Worm (Caenorhabditis elegans) whole organism, L3 larva: ENCODE data around the gene nep-5.
"Not testable (repeated sequence)": the region's sequence is repeated elsewhere in the genome, so short reads cannot be mapped to it uniquely, and the experiment has no call there.

ENCODE experiments used
- ZK546.5 ChIP-seq: sonication (generic microtip); optimal IDR thresholded peaks from 2 replicates; lab custom pipeline; 2017; ENCODE audit warnings: missing biosample characterization, missing genetic modification characterization
- ceh-9 ChIP-seq: sonication (generic microtip); optimal IDR thresholded peaks from 2 replicates; lab custom pipeline; 2018; ENCODE audit warnings: missing biosample characterization, missing genetic modification characterization
- elt-1 ChIP-seq: fragments of 150-350 bp; optimal IDR thresholded peaks from 2 replicates; lab custom pipeline; 2014; ENCODE audit warnings: missing biosample characterization, missing genetic modification characterization
- jun-1 ChIP-seq: fragments of 150-350 bp; optimal IDR thresholded peaks from 2 replicates; lab custom pipeline; 2014; ENCODE audit warnings: missing biosample characterization, missing genetic modification reagents, missing genetic modification characterization
- lin-15B ChIP-seq: fragments of 150-350 bp; optimal IDR thresholded peaks from 2 replicates; lab custom pipeline; 2014; ENCODE audit warnings: missing biosample characterization, missing genetic modification characterization
- nfya-1 ChIP-seq: sonication (generic microtip); optimal IDR thresholded peaks from 2 replicates; lab custom pipeline; 2017; ENCODE audit warnings: missing genetic modification characterization, mild to moderate bottlenecking, missing compliant biosample characterization, antibody characterized with exemption, moderate library complexity; ENCODE audit not compliant: insufficient read depth
- pqm-1 ChIP-seq: fragments of 150-350 bp; optimal IDR thresholded peaks from 2 replicates; lab custom pipeline; 2017; ENCODE audit warnings: missing biosample characterization, missing genetic modification characterization, inconsistent platforms
- zag-1 ChIP-seq: fragments of 150-350 bp; optimal IDR thresholded peaks from 2 replicates; lab custom pipeline; 2014; ENCODE audit warnings: missing biosample characterization, missing genetic modification characterization

Gene nep-5

DNA sequence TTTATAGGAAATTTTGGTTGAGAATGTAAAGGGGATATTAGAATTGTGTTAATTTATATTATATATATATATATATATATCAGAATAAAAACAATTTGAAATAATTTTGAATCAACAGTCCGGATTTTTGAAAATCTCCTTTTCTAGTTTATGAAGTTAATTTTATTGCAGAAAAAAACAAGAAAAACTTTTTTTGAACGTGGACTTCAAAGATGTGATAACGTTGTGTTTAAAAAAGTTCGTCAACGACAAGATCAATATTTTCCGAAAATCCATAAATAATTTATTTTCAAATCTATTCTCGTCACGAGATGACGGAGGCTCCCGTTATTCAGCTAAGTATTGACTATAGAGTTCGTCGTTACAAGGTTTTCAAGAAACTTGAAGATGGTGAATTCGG, 49.6 kb downstream of the nep-5 start, which contains the start of gene C17C3.11:
Gene C17C3.11 (plus strand): TSS at position 301 of the 400 bp plus-strand sequence.
- TF ChIP-seq nfya-1 (tag; lab: Kevin White, UChicago) (no peak), zag-1 (tag; lab: Kevin White, UChicago) (no peak), ZK546.5 (tag; lab: Kevin White, UChicago) (no peak), lin-15B (no peak), pqm-1 (tag; lab: Kevin White, UChicago) (no peak)

DNA sequence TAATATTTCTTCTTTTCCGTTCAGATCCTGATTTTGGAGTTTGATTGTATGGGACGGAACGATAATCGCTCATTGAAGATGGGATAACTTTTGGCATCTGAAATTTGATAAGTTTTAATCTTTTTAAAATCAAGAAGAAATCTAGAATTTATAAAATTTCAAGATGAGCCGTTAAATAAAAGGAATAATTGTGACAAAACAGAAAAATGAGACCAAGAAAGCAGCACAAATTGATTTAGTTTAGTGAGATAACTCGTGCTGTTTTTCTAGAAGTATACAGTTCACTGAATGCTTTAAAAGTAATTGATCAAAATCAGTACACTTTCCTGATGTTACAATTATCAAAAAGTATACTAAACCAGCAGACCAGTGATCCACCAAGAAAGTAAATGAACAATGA, 52.2 kb downstream of the nep-5 start, which contains the start of gene hlh-27:
Gene hlh-27 (minus strand): TSS at position 101 of the 400 bp plus-strand sequence.
- not testable (repeated sequence) for TF ChIP-seq jun-1; ceh-9; elt-1 (tag; lab: Kevin White, UChicago)
- TF ChIP-seq, all 47 proteins: peak for 0; not testable (repeated sequence) for 47
